Fruit fly (Drosophila melanogaster): ENCODE measurements around the gene Spn.

The Spn gene

dm6 chr3L:2467424-2467838, 86.7 kb downstream of the Spn start (continued):
- TF ChIP-seq TFAM (GFP tag; optimal IDR thresholded peaks at IDR 0.05) (no peak), hkb (optimal IDR thresholded peaks at IDR 0.05) (no peak), hkb (GFP tag; IDR thresholded peaks at IDR 0.05) (peak; percentile 66), CG1233 (GFP tag; optimal IDR thresholded peaks at IDR 0.05) (peak; percentile 83), maf-S (GFP tag; optimal IDR thresholded peaks at IDR 0.05) (no peak), Sry-δ (GFP tag; optimal IDR thresholded peaks at IDR 0.05) (peak; percentile 35), CG4854 (GFP tag; optimal IDR thresholded peaks at IDR 0.05) (peak; percentile 26), amos (GFP tag; IDR thresholded peaks at IDR 0.05; ENCODE audit: partially characterized antibody) (no peak), jigr1 (GFP tag; IDR thresholded peaks at IDR 0.05) (0 out of 3 replicates have a peak, but pooled peaks have one; percentile 55), CG32767 (GFP tag; IDR thresholded peaks at IDR 0.05) (peak; percentile 56; the same call in 1 of the 2 replicates), Kr (GFP tag; optimal IDR thresholded peaks at IDR 0.05) (no peak), CG4730 (GFP tag; IDR thresholded peaks at IDR 0.05) (peak; percentile 82; the same call in 1 of the 2 replicates), CG10366 (GFP tag; IDR thresholded peaks at IDR 0.05) (peak; percentile 52), CG6254 (GFP tag; optimal IDR thresholded peaks at IDR 0.05) (peak; percentile 48), peb (GFP tag; IDR thresholded peaks at IDR 0.05) (0 out of 2 replicates have a peak, but pooled peaks have one; percentile 11), CG17186 (GFP tag; optimal IDR thresholded peaks at IDR 0.05) (no peak), phol (tag; optimal IDR thresholded peaks at IDR 0.05) (peak; percentile 86), Sry-β (GFP tag; optimal IDR thresholded peaks at IDR 0.05) (no peak), trh (GFP tag; optimal IDR thresholded peaks at IDR 0.05) (no peak), btn (GFP tag; optimal IDR thresholded peaks at IDR 0.05) (peak; percentile 54), eve (GFP tag; optimal IDR thresholded peaks at IDR 0.05) (peak; percentile 65 to 90), CG14965 (GFP tag; optimal IDR thresholded peaks at IDR 0.05; ENCODE audit: borderline replicate concordance) (peak; percentile 32), CG5180 (GFP tag; optimal IDR thresholded peaks at IDR 0.05) (peak; percentile 54), sens-2 (GFP tag; IDR thresholded peaks at IDR 0.05) (no peak), gcm (GFP tag; optimal IDR thresholded peaks at IDR 0.05) (peak; percentile 69), rib (GFP tag; IDR thresholded peaks at IDR 0.05) (0 out of 2 replicates have a peak, but pooled peaks have one; percentile 59), D (optimal IDR thresholded peaks at IDR 0.05) (no peak), D (GFP tag; optimal IDR thresholded peaks at IDR 0.05) (peak; percentile 78), CG32772 (GFP tag; IDR thresholded peaks at IDR 0.05) (peak; percentile 38; the same call in 1 of the 2 replicates), CG7928 (GFP tag; optimal IDR thresholded peaks at IDR 0.05) (no peak), ssp (GFP tag; IDR thresholded peaks at IDR 0.05) (peak; percentile 65), twi (tag; optimal IDR thresholded peaks at IDR 0.05) (peak; percentile 8), CG11695 (GFP tag; IDR thresholded peaks at IDR 0.05) (peak; percentile 68; the same call in 2 of the 3 replicates), CG9932 (GFP tag; IDR thresholded peaks at IDR 0.05) (no peak), CG18599 (GFP tag; optimal IDR thresholded peaks at IDR 0.05) (peak; percentile 51), sd (tag; optimal IDR thresholded peaks at IDR 0.05) (peak; percentile 9), CG17912 (GFP tag; optimal IDR thresholded peaks at IDR 0.05) (no peak), CG5245 (GFP tag; optimal IDR thresholded peaks at IDR 0.05) (peak; percentile 63), pan (optimal IDR thresholded peaks at IDR 0.05) (no peak), pan (GFP tag; optimal IDR thresholded peaks at IDR 0.05 in 1 of 2, IDR thresholded peaks at IDR 0.05 in 1 of 2) (peak in 1 of 2 experiments; percentile 83), Asciz (GFP tag; optimal IDR thresholded peaks at IDR 0.05) (peak; percentile 87), CG1602 (GFP tag; optimal IDR thresholded peaks at IDR 0.05) (peak; percentile 39), CG6765 (GFP tag; optimal IDR thresholded peaks at IDR 0.05) (peak; percentile 24), org-1 (GFP tag; optimal IDR thresholded peaks at IDR 0.05) (peak; percentile 56), B-H2 (GFP tag; optimal IDR thresholded peaks at IDR 0.05) (no peak), CG15269 (tag; optimal IDR thresholded peaks at IDR 0.05) (peak; percentile 70), Bdp1 (GFP tag; optimal IDR thresholded peaks at IDR 0.05) (peak; percentile 16), zen (tag; optimal IDR thresholded peaks at IDR 0.05) (peak; percentile 90), ase (GFP tag; IDR thresholded peaks at IDR 0.05) (peak; percentile 72; the same call in 2 of the 3 replicates), CG10147 (GFP tag; optimal IDR thresholded peaks at IDR 0.05) (peak; percentile 53), HmgZ (tag; optimal IDR thresholded peaks at IDR 0.05) (peak; percentile 12)
